Worm (Caenorhabditis elegans): ENCODE measurements around the gene F37A4.4.

DNA sequence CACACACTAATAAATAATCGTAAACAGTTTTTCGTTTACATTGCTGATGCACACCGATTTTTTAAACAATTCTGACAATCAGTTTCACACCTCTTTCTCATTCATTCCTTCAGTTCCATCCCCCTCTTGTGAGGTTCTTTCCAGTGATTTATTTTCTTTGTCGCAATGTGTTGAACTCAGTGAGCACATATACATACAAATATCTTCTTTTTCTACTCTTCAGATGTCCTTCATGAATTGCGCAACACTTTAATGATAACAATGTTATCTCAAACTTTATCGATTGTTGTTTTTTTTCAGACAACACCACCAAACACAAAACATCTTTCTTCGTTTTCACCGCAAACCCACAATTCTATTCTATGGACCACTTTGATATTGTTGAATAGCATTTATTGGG, 32.6 kb downstream of the F37A4.4 start, which contains the start of gene dig-1:
- TF ChIP-seq nhr-67 (tag; optimal IDR thresholded peaks at IDR 0.05) (no peak), elt-2 (tag; optimal IDR thresholded peaks at IDR 0.05) (no peak), egl-27 (tag; optimal IDR thresholded peaks at IDR 0.05) (no peak), nhr-28 (tag; optimal IDR thresholded peaks at IDR 0.05) (no peak), jun-1 (tag; optimal IDR thresholded peaks at IDR 0.05) (no peak), sea-2 (GFP tag; optimal IDR thresholded peaks at IDR 0.05) (no peak), skn-1 (tag; optimal IDR thresholded peaks at IDR 0.05) (no peak), elt-1 (tag; optimal IDR thresholded peaks at IDR 0.05) (no peak), unc-62 (GFP tag; optimal IDR thresholded peaks at IDR 0.05) (no peak), ztf-4 (tag; optimal IDR thresholded peaks at IDR 0.05) (no peak), ceh-28 (tag; optimal IDR thresholded peaks at IDR 0.05) (no peak)

All from whole organism, L3 larva.